Fruit fly (Drosophila melanogaster) whole organism, embryonic: ENCODE results near the gene Fbw5.

ENCODE experiments used
- CG10462 ChIP-seq: fragments of 200-800 bp; sonication (Bioruptor generic); optimal IDR thresholded peaks from 2 replicates; lab custom pipeline; 2016; ENCODE audit warnings: missing biosample characterization, missing genetic modification characterization
- CG10565 ChIP-seq: fragments of 200-800 bp; sonication (Bioruptor generic); optimal IDR thresholded peaks from 3 replicates; lab custom pipeline; 2016; ENCODE audit warnings: missing biosample characterization, mild to moderate bottlenecking, missing genetic modification characterization
- CG11085 ChIP-seq: fragments of 200-800 bp; sonication (Bioruptor generic); IDR thresholded peaks from 2 replicates; pipeline ENCODE4 v1.3.6; 2022; ENCODE audit warnings: missing biosample characterization, missing genetic modification characterization
- CG11504 ChIP-seq: fragments of 200-800 bp; sonication (Bioruptor generic); optimal IDR thresholded peaks from 3 replicates; lab custom pipeline; 2019; ENCODE audit warnings: missing biosample characterization, mild to moderate bottlenecking, missing genetic modification characterization, moderate library complexity
- CG11696 ChIP-seq: fragments of 200-800 bp; sonication (Bioruptor generic); IDR thresholded peaks from 2 replicates; pipeline ENCODE4 v1.3.6; 2022; ENCODE audit warnings: missing biosample characterization, missing genetic modification characterization
- CG13894 ChIP-seq: fragments of 200-800 bp; sonication (Bioruptor generic); optimal IDR thresholded peaks from 3 replicates; lab custom pipeline; 2018; ENCODE audit warnings: missing biosample characterization, mild to moderate bottlenecking, missing genetic modification characterization, moderate library complexity
- CG15073 ChIP-seq: fragments of 200-800 bp; sonication (Bioruptor generic); optimal IDR thresholded peaks from 2 replicates; lab custom pipeline; 2016; ENCODE audit warnings: missing biosample characterization, missing genetic modification characterization
- CG17361 ChIP-seq: fragments of 200-800 bp; sonication (Bioruptor generic); IDR thresholded peaks from 3 replicates; pipeline ENCODE4 v1.3.6; 2022; ENCODE audit warnings: missing biosample characterization, missing genetic modification characterization
- CG17912 ChIP-seq: fragments of 200-800 bp; sonication (Bioruptor generic); optimal IDR thresholded peaks from 2 replicates; lab custom pipeline; 2018; ENCODE audit warnings: missing biosample characterization, mild to moderate bottlenecking, missing genetic modification characterization
- CG2120 ChIP-seq: fragments of 200-800 bp; sonication (Bioruptor generic); optimal IDR thresholded peaks from 3 replicates; lab custom pipeline; 2016; ENCODE audit warnings: missing biosample characterization, missing genetic modification characterization
- CG2875 ChIP-seq: fragments of 200-800 bp; sonication (Bioruptor generic); optimal IDR thresholded peaks from 2 replicates; lab custom pipeline; 2017; ENCODE audit warnings: missing biosample characterization, mild to moderate bottlenecking, missing genetic modification characterization, missing genetic modification reagents
- CG3163 ChIP-seq: fragments of 200-800 bp; sonication (Bioruptor generic); optimal IDR thresholded peaks from 3 replicates; lab custom pipeline; 2016; ENCODE audit warnings: missing biosample characterization, missing genetic modification characterization
- CG32772 ChIP-seq: fragments of 200-800 bp; sonication (Bioruptor generic); IDR thresholded peaks from 2 replicates; pipeline ENCODE4 v1.3.6; 2022; ENCODE audit warnings: missing biosample characterization, missing genetic modification characterization
- CG3407 ChIP-seq: fragments of 200-800 bp; sonication (Bioruptor generic); optimal IDR thresholded peaks from 2 replicates; lab custom pipeline; 2018; ENCODE audit warnings: missing biosample characterization, mild to moderate bottlenecking, missing genetic modification characterization
- CG42726 ChIP-seq: fragments of 200-800 bp; sonication (Bioruptor generic); IDR thresholded peaks from 2 replicates; pipeline ENCODE4 v1.3.6; 2022; ENCODE audit warnings: missing biosample characterization, missing genetic modification characterization; ENCODE audit not compliant: partially characterized antibody
- CG4617 ChIP-seq: fragments of 200-800 bp; sonication (Bioruptor generic); optimal IDR thresholded peaks from 3 replicates; lab custom pipeline; 2016; ENCODE audit warnings: missing biosample characterization, missing genetic modification characterization, borderline replicate concordance
- CG8944 ChIP-seq: fragments of 200-800 bp; sonication (Bioruptor generic); optimal IDR thresholded peaks from 3 replicates; lab custom pipeline; 2016; ENCODE audit warnings: missing biosample characterization, missing genetic modification characterization
- CG9876 ChIP-seq: fragments of 200-800 bp; sonication (Bioruptor generic); optimal IDR thresholded peaks from 2 replicates; lab custom pipeline; 2016; ENCODE audit warnings: missing biosample characterization, missing genetic modification characterization
- D ChIP-seq, 2 experiments: fragments of 200-800 bp in 1 of 2; fragments of >200 bp in 1 of 2; sonication (Bioruptor generic) in 1 of 2; optimal IDR thresholded peaks; 2 replicates in 1 of 2; 3 replicates in 1 of 2; lab custom pipeline; 2017; ENCODE audit warnings: mild to moderate bottlenecking in 1 of 2, missing biosample characterization in 1 of 2, missing genetic modification characterization in 1 of 2, missing genetic modification reagents in 1 of 2
- Dek ChIP-seq: fragments of 200-800 bp; sonication (Bioruptor generic); optimal IDR thresholded peaks from 3 replicates; lab custom pipeline; 2019; ENCODE audit warnings: missing biosample characterization, mild to moderate bottlenecking, missing genetic modification characterization, moderate library complexity
- Doc2 ChIP-seq: fragments of 200-800 bp; sonication (Bioruptor generic); IDR thresholded peaks from 2 replicates; pipeline ENCODE4 v1.3.6; 2022; ENCODE audit warnings: missing biosample characterization, missing genetic modification characterization
- Dp ChIP-seq: fragments of 200-800 bp; sonication (Bioruptor generic); optimal IDR thresholded peaks from 2 replicates; lab custom pipeline; 2018; ENCODE audit warnings: missing biosample characterization, mild to moderate bottlenecking, missing genetic modification characterization, moderate library complexity
- Elba2 ChIP-seq: fragments of 200-800 bp; sonication (Bioruptor generic); optimal IDR thresholded peaks from 3 replicates; lab custom pipeline; 2016; ENCODE audit warnings: missing biosample characterization, missing genetic modification characterization
- Fer2 ChIP-seq: fragments of 200-800 bp; sonication (Bioruptor generic); optimal IDR thresholded peaks from 2 replicates; lab custom pipeline; 2018; ENCODE audit warnings: missing biosample characterization, mild to moderate bottlenecking, missing genetic modification characterization, moderate library complexity
- MTF-1 ChIP-seq: fragments of 200-800 bp; sonication (Bioruptor generic); optimal IDR thresholded peaks from 2 replicates; lab custom pipeline; 2018; ENCODE audit warnings: missing biosample characterization, mild to moderate bottlenecking, missing genetic modification characterization, borderline replicate concordance
- Stat92E ChIP-seq, 3 experiments: fragments of >200 bp in 2 of 3; fragments of 200-800 bp in 1 of 3; sonication (Bioruptor generic) in 1 of 3; optimal IDR thresholded peaks; 2 replicates each; lab custom pipeline; 2017 to 2019; ENCODE audit warnings: missing biosample characterization in 3 of 3, missing genetic modification characterization in 3 of 3, mild to moderate bottlenecking in 1 of 3, moderate library complexity in 1 of 3
- bbx ChIP-seq: fragments of 200-800 bp; sonication (Bioruptor generic); IDR thresholded peaks from 2 replicates; pipeline ENCODE4 v1.3.6; 2022; ENCODE audit warnings: missing biosample characterization, missing genetic modification characterization; ENCODE audit not compliant: partially characterized antibody
- crp ChIP-seq, 2 experiments: fragments of 200-800 bp; sonication (Bioruptor generic); optimal IDR thresholded peaks; 2 replicates in 1 of 2; 3 replicates in 1 of 2; lab custom pipeline; 2017; ENCODE audit warnings: missing biosample characterization in 2 of 2, missing genetic modification characterization in 2 of 2, mild to moderate bottlenecking in 1 of 2, moderate library complexity in 1 of 2
- dan ChIP-seq: fragments of 200-800 bp; sonication (Bioruptor generic); IDR thresholded peaks from 2 replicates; pipeline ENCODE4 v1.3.6; 2022; ENCODE audit warnings: missing biosample characterization, missing genetic modification characterization
- dati ChIP-seq: fragments of 200-800 bp; sonication (Bioruptor generic); IDR thresholded peaks from 2 replicates; pipeline ENCODE4 v1.3.6; 2022; ENCODE audit warnings: missing biosample characterization, missing genetic modification characterization
- dimm ChIP-seq: fragments of 200-800 bp; sonication (Bioruptor generic); IDR thresholded peaks from 2 replicates; pipeline ENCODE4 v1.3.6; 2022; ENCODE audit warnings: missing biosample characterization, missing genetic modification characterization
- dpn ChIP-seq, 2 experiments: fragments of 200-800 bp; sonication (Bioruptor generic); optimal IDR thresholded peaks; 3 replicates each; lab custom pipeline; 2016; ENCODE audit warnings: missing biosample characterization in 2 of 2, missing genetic modification characterization in 2 of 2
- fd3F ChIP-seq: fragments of 200-800 bp; sonication (Bioruptor generic); optimal IDR thresholded peaks from 2 replicates; lab custom pipeline; 2018; ENCODE audit warnings: missing biosample characterization, mild to moderate bottlenecking, missing genetic modification characterization, moderate library complexity
- fru ChIP-seq: fragments of >200 bp; optimal IDR thresholded peaks from 2 replicates; lab custom pipeline; 2017
- gce ChIP-seq: fragments of 200-800 bp; sonication (Bioruptor generic); IDR thresholded peaks from 3 replicates; pipeline ENCODE4 v1.3.6; 2022; ENCODE audit warnings: missing biosample characterization, missing genetic modification characterization
- gcm ChIP-seq: fragments of 200-800 bp; sonication (Bioruptor generic); optimal IDR thresholded peaks from 2 replicates; lab custom pipeline; 2019; ENCODE audit warnings: missing biosample characterization, mild to moderate bottlenecking, missing genetic modification characterization, moderate library complexity
- gem ChIP-seq: fragments of 200-800 bp; sonication (Bioruptor generic); optimal IDR thresholded peaks from 2 replicates; lab custom pipeline; 2019; ENCODE audit warnings: missing biosample characterization, mild to moderate bottlenecking, missing genetic modification characterization, moderate library complexity
- insv ChIP-seq, 2 experiments: fragments of 200-800 bp; sonication (Bioruptor generic); optimal IDR thresholded peaks; 3 replicates each; lab custom pipeline; 2016 to 2018; ENCODE audit warnings: missing biosample characterization in 2 of 2, missing genetic modification characterization in 2 of 2
- kah ChIP-seq: fragments of 200-800 bp; sonication (Bioruptor generic); optimal IDR thresholded peaks from 2 replicates; lab custom pipeline; 2018; ENCODE audit warnings: missing biosample characterization, mild to moderate bottlenecking, missing genetic modification characterization
- knrl ChIP-seq: fragments of 200-800 bp; sonication (Bioruptor generic); IDR thresholded peaks from 3 replicates; pipeline ENCODE4 v1.3.6; 2022; ENCODE audit warnings: missing biosample characterization, missing genetic modification characterization; ENCODE audit not compliant: partially characterized antibody
- lov ChIP-seq, 2 experiments: fragments of 200-800 bp in 1 of 2; fragments of >200 bp in 1 of 2; sonication (Bioruptor generic) in 1 of 2; IDR thresholded peaks in 1 of 2; optimal IDR thresholded peaks in 1 of 2; 2 replicates in 1 of 2; 3 replicates in 1 of 2; pipeline versions ENCODE4 v1.3.6 to Lab custom; 2017 to 2022; ENCODE audit warnings: missing biosample characterization in 1 of 2, missing genetic modification characterization in 1 of 2
- pnt ChIP-seq: fragments of 200-800 bp; sonication (Bioruptor generic); optimal IDR thresholded peaks from 3 replicates; lab custom pipeline; 2016; ENCODE audit warnings: missing biosample characterization, missing genetic modification characterization
- row ChIP-seq: fragments of 200-800 bp; sonication (Bioruptor generic); IDR thresholded peaks from 3 replicates; pipeline ENCODE4 v1.3.6; 2022; ENCODE audit warnings: missing biosample characterization, missing genetic modification characterization
- slbo ChIP-seq: fragments of 200-800 bp; sonication (Bioruptor generic); IDR thresholded peaks from 2 replicates; pipeline ENCODE4 v1.3.6; 2022; ENCODE audit warnings: missing biosample characterization, missing genetic modification characterization
- so ChIP-seq: fragments of 200-800 bp; sonication (Bioruptor generic); IDR thresholded peaks from 3 replicates; pipeline ENCODE4 v1.3.6; 2022; ENCODE audit warnings: missing biosample characterization, missing genetic modification characterization
- sob ChIP-seq: fragments of 200-800 bp; sonication (Bioruptor generic); IDR thresholded peaks from 2 replicates; pipeline ENCODE4 v1.3.6; 2022; ENCODE audit warnings: missing biosample characterization, missing genetic modification characterization
- wek ChIP-seq: fragments of 200-800 bp; sonication (Bioruptor generic); optimal IDR thresholded peaks from 3 replicates; lab custom pipeline; 2018; ENCODE audit warnings: missing biosample characterization, mild to moderate bottlenecking, missing genetic modification characterization, moderate library complexity
- wor ChIP-seq: fragments of 200-800 bp; sonication (Bioruptor generic); IDR thresholded peaks from 2 replicates; pipeline ENCODE4 v1.3.6; 2022; ENCODE audit warnings: missing biosample characterization, missing genetic modification characterization
- zf30C ChIP-seq: fragments of 200-800 bp; sonication (Bioruptor generic); optimal IDR thresholded peaks from 3 replicates; lab custom pipeline; 2018; ENCODE audit warnings: missing biosample characterization, mild to moderate bottlenecking, missing genetic modification characterization

Gene Fbw5

DNA sequence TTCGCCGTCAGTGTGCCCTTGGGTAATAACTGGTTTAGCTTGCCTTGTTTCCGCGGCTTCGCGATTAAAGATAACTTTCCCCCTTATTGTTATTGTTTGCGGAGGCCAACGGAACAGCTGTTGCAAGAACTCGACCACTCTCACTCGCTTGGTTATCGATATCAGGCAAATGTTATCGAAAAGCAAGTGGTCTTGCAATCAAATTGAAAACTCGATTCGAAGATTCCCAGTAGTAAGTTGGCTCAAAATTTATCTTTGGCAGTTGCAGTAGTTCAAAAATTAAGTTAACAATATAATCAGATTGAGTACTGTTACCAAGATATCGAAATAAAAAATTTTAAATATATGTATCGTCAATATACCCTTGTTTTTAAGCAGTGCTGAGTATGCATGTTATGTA is at the start of gene Fbw5, which contains the start of gene CG9147:
Gene Fbw5, minus strand, starts transcription at position 131 of the 400 bp plus-strand sequence.
Gene CG9147, plus strand, starts transcription at position 175 of the 400 bp plus-strand sequence.
- TF ChIP-seq gcm (GFP tag; lab: Kevin White, UChicago): peak; percentile 100
- TF ChIP-seq wor (GFP tag; lab: Robert Waterston, UW): peak; percentile 99
- peak; percentile 100 for TF ChIP-seq CG2875
- no peak for TF ChIP-seq zf30C (GFP tag; lab: Kevin White, UChicago)
- TF ChIP-seq CG3407: peak; percentile 99
- TF ChIP-seq CG9876 (GFP tag; lab: Kevin White, UChicago): peak; percentile 98
- peak; percentile 100 for TF ChIP-seq slbo (GFP tag; lab: Robert Waterston, UW)
- TF ChIP-seq Fer2 (tag; lab: Kevin White, UChicago): peak; percentile 97
- TF ChIP-seq CG11696: peak; percentile 96
- no peak for TF ChIP-seq D (optimal IDR thresholded peaks at IDR 0.05; lab: Kevin White, UChicago)
- TF ChIP-seq D (GFP tag; optimal IDR thresholded peaks at IDR 0.05; lab: Kevin White, UChicago): peak; percentile 99
- TF ChIP-seq lov (optimal IDR thresholded peaks at IDR 0.05; lab: Kevin White, UChicago): no peak
- peak; percentile 99 for TF ChIP-seq lov (GFP tag; IDR thresholded peaks at IDR 0.05; lab: Robert Waterston, UW)
- TF ChIP-seq CG10462 (GFP tag; lab: Kevin White, UChicago): peak; percentile 100
- peak; percentile 99 for TF ChIP-seq dimm (GFP tag; lab: Robert Waterston, UW)
- TF ChIP-seq MTF-1: peak; percentile 97
- TF ChIP-seq CG4617 (GFP tag; lab: Kevin White, UChicago): peak; percentile 100
- peak; percentile 62 for TF ChIP-seq Dp (GFP tag; lab: Kevin White, UChicago)
- peak; percentile 100 for TF ChIP-seq fd3F
- peak; percentile 100 for TF ChIP-seq CG2120
- TF ChIP-seq knrl (GFP tag; lab: Robert Waterston, UW): 0 out of 3 replicates have a peak, but pooled peaks have one; percentile 20
- TF ChIP-seq wek: peak; percentile 97
- TF ChIP-seq dan (GFP tag; lab: Robert Waterston, UW): peak; percentile 95
- TF ChIP-seq insv (GFP tag; optimal IDR thresholded peaks at IDR 0.05; lab: Kevin White, UChicago): peak; percentile 70
- no peak for TF ChIP-seq CG42726 (GFP tag; lab: Robert Waterston, UW)
- peak; percentile 99 for TF ChIP-seq CG11504 (tag; lab: Kevin White, UChicago)
- peak; percentile 100 for TF ChIP-seq so
- TF ChIP-seq pnt (GFP tag; lab: Kevin White, UChicago): peak; percentile 99
- TF ChIP-seq sob (GFP tag; lab: Robert Waterston, UW): peak; percentile 100
- peak; percentile 98 for TF ChIP-seq kah (GFP tag; lab: Kevin White, UChicago)
- peak; percentile 98 for TF ChIP-seq CG11085 (GFP tag; lab: Robert Waterston, UW)
- peak; percentile 97 for TF ChIP-seq Elba2 (GFP tag; lab: Kevin White, UChicago)
- peak; percentile 98 for TF ChIP-seq dati (GFP tag; lab: Robert Waterston, UW)
- peak; percentile 98 for TF ChIP-seq CG13894
- TF ChIP-seq Dek (tag; lab: Kevin White, UChicago): peak; percentile 100
- TF ChIP-seq CG3163 (GFP tag; lab: Kevin White, UChicago): peak; percentile 95
- peak; percentile 99 for TF ChIP-seq CG8944 (GFP tag; lab: Kevin White, UChicago)
- TF ChIP-seq crp (GFP tag; optimal IDR thresholded peaks at IDR 0.05; lab: Kevin White, UChicago): peak; percentile 83 to 91
- peak; percentile 96 for TF ChIP-seq CG17912 (GFP tag; lab: Kevin White, UChicago)
- TF ChIP-seq dpn (GFP tag; optimal IDR thresholded peaks at IDR 0.05; lab: Kevin White, UChicago): peak; percentile 100
- no peak for TF ChIP-seq fru (lab: Kevin White, UChicago)
- TF ChIP-seq CG32772 (GFP tag; lab: Robert Waterston, UW): peak; percentile 99
- peak in 1 of 3 experiments; percentile 99 for TF ChIP-seq Stat92E (GFP tag; optimal IDR thresholded peaks at IDR 0.05; lab: Kevin White, UChicago)
- TF ChIP-seq CG17361 (GFP tag; lab: Robert Waterston, UW): peak; percentile 99
- TF ChIP-seq row (GFP tag; lab: Robert Waterston, UW): peak; percentile 100
- TF ChIP-seq gce (GFP tag; lab: Robert Waterston, UW): peak; percentile 99
- TF ChIP-seq gem: peak; percentile 100
- peak; percentile 95 for TF ChIP-seq Doc2 (GFP tag; lab: Robert Waterston, UW)
- TF ChIP-seq CG15073: peak; percentile 92
- peak; percentile 70 for TF ChIP-seq bbx (GFP tag; lab: Robert Waterston, UW)
- peak; percentile 99 for TF ChIP-seq CG10565 (GFP tag; lab: Kevin White, UChicago)
